Worm (Caenorhabditis elegans): Measurements from ENCODE around the gene sri-50.
"Not testable (repeated sequence)": the region's sequence is repeated elsewhere in the genome, so short reads cannot be mapped to it uniquely, and the experiment has no call there.

The sri-50 gene

ce11 chrII:3210365-3210764, 6.8 kb downstream of the sri-50 start, which contains the start of gene ZC239.5:
Gene ZC239.5 (plus strand): TSS chrII:3210665.
- TF ChIP-seq ces-1 (GFP tag; optimal IDR thresholded peaks at IDR 0.05) (no peak), ceh-43 (GFP tag; optimal IDR thresholded peaks at IDR 0.05) (no peak), ceh-83 (GFP tag; optimal IDR thresholded peaks at IDR 0.05) (no peak), pha-4 (tag; optimal IDR thresholded peaks at IDR 0.05) (no peak), mep-1 (tag; optimal IDR thresholded peaks at IDR 0.05) (no peak), bed-3 (GFP tag; optimal IDR thresholded peaks at IDR 0.05) (no peak), zip-8 (tag; optimal IDR thresholded peaks at IDR 0.05) (no peak), flh-1 (GFP tag; optimal IDR thresholded peaks at IDR 0.05) (no peak), cnd-1 (tag; optimal IDR thresholded peaks at IDR 0.05) (no peak), nhr-76 (tag; optimal IDR thresholded peaks at IDR 0.05) (no peak), sptf-1 (tag; optimal IDR thresholded peaks at IDR 0.05) (no peak), nhr-12 (tag; optimal IDR thresholded peaks at IDR 0.05) (no peak)

- TF ChIP-seq unc-39 (tag; optimal IDR thresholded peaks at IDR 0.05) (no peak), nhr-28 (tag; optimal IDR thresholded peaks at IDR 0.05) (no peak), mab-5 (tag; optimal IDR thresholded peaks at IDR 0.05) (no peak)
Observed at ce11 chrII:3213898-3214297, 10.4 kb downstream of the sri-50 start, which contains the start of gene ZC239.4. Gene ZC239.4 (plus strand): TSS chrII:3214198.

- not testable (repeated sequence) for TF ChIP-seq sptf-1 (tag; optimal IDR thresholded peaks at IDR 0.05); drap-1 (GFP tag; optimal IDR thresholded peaks at IDR 0.05); ceh-43 (GFP tag; optimal IDR thresholded peaks at IDR 0.05)
Observed at ce11 chrII:3215762-3216161, 12.2 kb downstream of the sri-50 start, which contains the start of gene ZC239.3. Gene ZC239.3 (plus strand): TSS chrII:3216062.

- TF ChIP-seq mab-5 (tag; optimal IDR thresholded peaks at IDR 0.05) (no peak), unc-62 (GFP tag; optimal IDR thresholded peaks at IDR 0.05) (no peak), zip-8 (tag; optimal IDR thresholded peaks at IDR 0.05) (no peak), tbx-8 (GFP tag; optimal IDR thresholded peaks at IDR 0.05) (no peak), cnd-1 (tag; optimal IDR thresholded peaks at IDR 0.05) (no peak), nhr-237 (tag; optimal IDR thresholded peaks at IDR 0.05) (no peak), unc-39 (tag; optimal IDR thresholded peaks at IDR 0.05) (no peak), pha-4 (tag; optimal IDR thresholded peaks at IDR 0.05) (no peak), mep-1 (tag; optimal IDR thresholded peaks at IDR 0.05) (no peak), drap-1 (GFP tag; optimal IDR thresholded peaks at IDR 0.05) (no peak), hlh-1 (tag; optimal IDR thresholded peaks at IDR 0.05) (no peak), ceh-43 (GFP tag; optimal IDR thresholded peaks at IDR 0.05) (no peak), snpc-4 (tag; optimal IDR thresholded peaks at IDR 0.05) (no peak), ceh-39 (tag; optimal IDR thresholded peaks at IDR 0.05) (no peak), nhr-2 (tag; optimal IDR thresholded peaks at IDR 0.05) (no peak), lin-13 (tag; optimal IDR thresholded peaks at IDR 0.05) (no peak), blmp-1 (tag; optimal IDR thresholded peaks at IDR 0.05) (no peak)
Observed at ce11 chrII:3220723-3221122, 17.2 kb downstream of the sri-50 start, which contains the start of gene ZC239.22. Gene ZC239.22 (minus strand): TSS chrII:3220823.

- TF ChIP-seq ceh-43 (GFP tag; optimal IDR thresholded peaks at IDR 0.05) (no peak), nhr-237 (tag; optimal IDR thresholded peaks at IDR 0.05) (no peak), pha-4 (tag; optimal IDR thresholded peaks at IDR 0.05) (no peak), hlh-1 (tag; optimal IDR thresholded peaks at IDR 0.05) (no peak), nhr-12 (tag; optimal IDR thresholded peaks at IDR 0.05) (no peak), ceh-39 (tag; optimal IDR thresholded peaks at IDR 0.05) (no peak), lsy-2 (tag; optimal IDR thresholded peaks at IDR 0.05) (no peak), unc-120 (tag; optimal IDR thresholded peaks at IDR 0.05; ENCODE audit: poor library complexity, severe bottlenecking) (no peak)
Observed at ce11 chrII:3221730-3222129, 18.2 kb downstream of the sri-50 start, which contains the start of gene ZC239.14. Gene ZC239.14 (minus strand): TSS chrII:3222034.

- TF ChIP-seq snpc-4 (tag; optimal IDR thresholded peaks at IDR 0.05): no peak
- no peak for TF ChIP-seq bed-3 (GFP tag; optimal IDR thresholded peaks at IDR 0.05)
- TF ChIP-seq unc-39 (tag; optimal IDR thresholded peaks at IDR 0.05): no peak
Observed at ce11 chrII:3222686-3223085, 19.2 kb downstream of the sri-50 start, which contains the start of gene ZC239.13. Gene ZC239.13 (minus strand): TSS chrII:3222839.

- TF ChIP-seq ham-2 (GFP tag; optimal IDR thresholded peaks at IDR 0.05): no peak
- no peak for TF ChIP-seq lsy-2 (tag; optimal IDR thresholded peaks at IDR 0.05)
- no peak for TF ChIP-seq mep-1 (tag; optimal IDR thresholded peaks at IDR 0.05)
- no peak for TF ChIP-seq drap-1 (GFP tag; optimal IDR thresholded peaks at IDR 0.05)
- TF ChIP-seq cnd-1 (tag; optimal IDR thresholded peaks at IDR 0.05): no peak
- no peak for TF ChIP-seq hlh-1 (tag; optimal IDR thresholded peaks at IDR 0.05)
- no peak for TF ChIP-seq sem-2 (GFP tag; optimal IDR thresholded peaks at IDR 0.05)
- TF ChIP-seq nhr-12 (tag; optimal IDR thresholded peaks at IDR 0.05): no peak
- TF ChIP-seq ztf-11 (tag; optimal IDR thresholded peaks at IDR 0.05): no peak
- TF ChIP-seq blmp-1 (tag; optimal IDR thresholded peaks at IDR 0.05): no peak
Observed at ce11 chrII:3224631-3225030, 21.1 kb downstream of the sri-50 start, which contains the start of gene ZC239.15. Gene ZC239.15 (minus strand): TSS chrII:3224731.

Measured in whole organism, mixed stage, embryonic.